Worm (Caenorhabditis elegans): ENCODE measurements around the gene F20G2.3.

- TF ChIP-seq fos-1 (tag; optimal IDR thresholded peaks at IDR 0.05) (no peak), fkh-10 (GFP tag; optimal IDR thresholded peaks at IDR 0.05) (no peak), skn-1 (tag; optimal IDR thresholded peaks at IDR 0.05) (no peak), daf-12 (tag; optimal IDR thresholded peaks at IDR 0.05) (no peak), ama-1 (optimal IDR thresholded peaks at IDR 0.05) (peak; percentile 73), sea-2 (GFP tag; optimal IDR thresholded peaks at IDR 0.05) (no peak)
These were observed 28.0 kb upstream of the F20G2.3 start, which contains the start of gene twk-32 for ce11 chrV:13796246-13796776.

Data from whole organism, L3 larva.